Worm (Caenorhabditis elegans) whole organism, L1 larva: Measurements from ENCODE around the gene clec-32.
A peak's percentile ranks its signal among the peaks of the same experiment; 100 is the strongest.

ENCODE experiments used
- F16B12.6 ChIP-seq: fragments of 150-350 bp; optimal IDR thresholded peaks from 2 replicates; lab custom pipeline; 2014; ENCODE audit warnings: missing biosample characterization, missing genetic modification characterization
- alr-1 ChIP-seq: fragments of 200-800 bp; sonication (Bioruptor generic); optimal IDR thresholded peaks from 2 replicates; lab custom pipeline; 2018; ENCODE audit warnings: borderline replicate concordance, mild to moderate bottlenecking, missing genetic modification characterization, missing compliant biosample characterization
- ama-1 ChIP-seq: fragments of 150-350 bp; optimal IDR thresholded peaks from 2 replicates; lab custom pipeline; 2014
- ceh-63 ChIP-seq: fragments of 200-800 bp; sonication (Bioruptor generic); optimal IDR thresholded peaks from 2 replicates; lab custom pipeline; 2018; ENCODE audit warnings: mild to moderate bottlenecking, missing genetic modification characterization, missing compliant biosample characterization
- ceh-8 ChIP-seq: fragments of 200-800 bp; sonication (Bioruptor generic); optimal IDR thresholded peaks from 2 replicates; lab custom pipeline; 2018; ENCODE audit warnings: mild to moderate bottlenecking, missing genetic modification characterization, moderate library complexity, missing compliant biosample characterization
- ceh-82 ChIP-seq, 3 experiments: fragments of 150-350 bp in 1 of 3; sonication (generic microtip) in 2 of 3; optimal IDR thresholded peaks; 2 replicates each; lab custom pipeline; 2014 to 2017; ENCODE audit warnings: missing biosample characterization in 3 of 3, missing genetic modification characterization in 3 of 3
- ceh-90 ChIP-seq: sonication (generic microtip); optimal IDR thresholded peaks from 2 replicates; lab custom pipeline; 2016; ENCODE audit warnings: missing genetic modification characterization, missing compliant biosample characterization
- dsc-1 ChIP-seq: sonication (generic microtip); optimal IDR thresholded peaks from 2 replicates; lab custom pipeline; 2016; ENCODE audit warnings: mild to moderate bottlenecking, missing genetic modification characterization, missing compliant biosample characterization
- efl-1 ChIP-seq, 4 experiments: fragments of 150-350 bp; optimal IDR thresholded peaks in 3 of 4; peaks in 1 of 4; 1 replicate in 1 of 4; 2 replicates in 3 of 4; lab custom pipeline; 2014; ENCODE audit warnings: missing biosample characterization in 2 of 4, missing genetic modification characterization in 2 of 4, missing genetic modification reagents in 2 of 4
- efl-3 ChIP-seq: fragments of 200-800 bp; sonication (Bioruptor generic); optimal IDR thresholded peaks from 2 replicates; lab custom pipeline; 2018; ENCODE audit warnings: mild to moderate bottlenecking, missing genetic modification characterization, missing compliant biosample characterization
- egl-13 ChIP-seq: sonication (generic microtip); optimal IDR thresholded peaks from 2 replicates; lab custom pipeline; 2016; ENCODE audit warnings: missing genotype, missing genetic modification reagents, missing genetic modification characterization, missing compliant biosample characterization
- elt-3 ChIP-seq, 6 experiments: fragments of 150-350 bp in 1 of 6; sonication (generic microtip); optimal IDR thresholded peaks; 2 replicates each; lab custom pipeline; 2017 to 2018; ENCODE audit warnings: missing biosample characterization in 6 of 6, missing genetic modification characterization in 6 of 6, inconsistent platforms in 1 of 6
- fkh-10 ChIP-seq: sonication (generic microtip); optimal IDR thresholded peaks from 2 replicates; lab custom pipeline; 2017; ENCODE audit warnings: missing biosample characterization, missing genetic modification reagents, missing genetic modification characterization
- fos-1 ChIP-seq: fragments of 150-350 bp; optimal IDR thresholded peaks from 2 replicates; lab custom pipeline; 2014; ENCODE audit warnings: missing biosample characterization, missing genetic modification characterization
- irx-1 ChIP-seq: sonication (generic microtip); optimal IDR thresholded peaks from 2 replicates; lab custom pipeline; 2016; ENCODE audit warnings: missing genetic modification characterization, missing compliant biosample characterization
- isw-1 ChIP-seq: fragments of 200-800 bp; sonication (Bioruptor generic); IDR thresholded peaks from 2 replicates; pipeline ENCODE4 v1.3.6; 2022; ENCODE audit warnings: missing genetic modification characterization, missing compliant biosample characterization
- lin-13 ChIP-seq: fragments of 150-350 bp; optimal IDR thresholded peaks from 2 replicates; lab custom pipeline; 2014; ENCODE audit warnings: missing biosample characterization, missing genetic modification reagents, missing genetic modification characterization
- lin-14 ChIP-seq: fragments of 200-800 bp; sonication (Bioruptor generic); optimal IDR thresholded peaks from 2 replicates; lab custom pipeline; 2018; ENCODE audit warnings: mild to moderate bottlenecking, missing genetic modification characterization, moderate library complexity, missing compliant biosample characterization
- lir-3 ChIP-seq: sonication (generic microtip); optimal IDR thresholded peaks from 2 replicates; lab custom pipeline; 2016; ENCODE audit warnings: mild to moderate bottlenecking, missing genetic modification characterization, moderate library complexity, missing compliant biosample characterization; ENCODE audit not compliant: poor library complexity
- lsy-2 ChIP-seq, 2 experiments: fragments of 150-350 bp; optimal IDR thresholded peaks; 2 replicates each; lab custom pipeline; 2014; ENCODE audit warnings: missing biosample characterization in 2 of 2, missing genetic modification characterization in 2 of 2
- mab-9 ChIP-seq: fragments of 200-800 bp; sonication (Bioruptor generic); IDR thresholded peaks from 2 replicates; pipeline ENCODE4 v1.3.6; 2022; ENCODE audit warnings: missing genetic modification reagents, missing genetic modification characterization, missing compliant biosample characterization
- mdl-1 ChIP-seq, 2 experiments: fragments of 150-350 bp; optimal IDR thresholded peaks; 2 replicates each; lab custom pipeline; 2014 to 2017; ENCODE audit warnings: missing biosample characterization in 2 of 2, missing genetic modification characterization in 2 of 2, inconsistent platforms in 1 of 2
- nhr-11 ChIP-seq: fragments of 150-350 bp; optimal IDR thresholded peaks from 2 replicates; lab custom pipeline; 2014; ENCODE audit warnings: missing biosample characterization, missing genetic modification characterization
- nhr-12 ChIP-seq: sonication (generic microtip); optimal IDR thresholded peaks from 2 replicates; lab custom pipeline; 2017; ENCODE audit warnings: missing biosample characterization, missing genetic modification characterization
- nhr-20 ChIP-seq: sonication (generic microtip); optimal IDR thresholded peaks from 2 replicates; lab custom pipeline; 2016; ENCODE audit warnings: mild to moderate bottlenecking, missing genetic modification characterization, missing compliant biosample characterization
- nhr-71 ChIP-seq: sonication (generic microtip); optimal IDR thresholded peaks from 2 replicates; lab custom pipeline; 2016; ENCODE audit warnings: mild to moderate bottlenecking, missing genetic modification characterization, moderate library complexity, missing compliant biosample characterization
- nhr-77 ChIP-seq: fragments of 150-350 bp; optimal IDR thresholded peaks from 2 replicates; lab custom pipeline; 2014; ENCODE audit warnings: missing biosample characterization, missing genetic modification characterization
- nhr-84 ChIP-seq: sonication (generic microtip); optimal IDR thresholded peaks from 2 replicates; lab custom pipeline; 2017; ENCODE audit warnings: missing biosample characterization, missing genetic modification characterization
- nhr-85 ChIP-seq: sonication (generic microtip); peaks from one replicate; lab custom pipeline; 2016; ENCODE audit warnings: missing genetic modification characterization, inconsistent platforms, missing compliant biosample characterization
- nhr-90 ChIP-seq: sonication (generic microtip); optimal IDR thresholded peaks from 2 replicates; lab custom pipeline; 2016; ENCODE audit warnings: mild to moderate bottlenecking, missing genetic modification characterization, missing compliant biosample characterization; ENCODE audit not compliant: poor library complexity
- pax-3 ChIP-seq: fragments of 200-800 bp; sonication (Bioruptor generic); optimal IDR thresholded peaks from 2 replicates; lab custom pipeline; 2018; ENCODE audit warnings: mild to moderate bottlenecking, missing genetic modification characterization, moderate library complexity, missing compliant biosample characterization
- pqm-1 ChIP-seq: sonication (generic microtip); optimal IDR thresholded peaks from 3 replicates; lab custom pipeline; 2017; ENCODE audit warnings: missing biosample characterization, missing genetic modification characterization
- rnt-1 ChIP-seq: sonication (generic microtip); optimal IDR thresholded peaks from 2 replicates; lab custom pipeline; 2016; ENCODE audit warnings: mild to moderate bottlenecking, missing genetic modification characterization, moderate library complexity, missing compliant biosample characterization
- skn-1 ChIP-seq: fragments of 150-350 bp; optimal IDR thresholded peaks from 2 replicates; lab custom pipeline; 2014; ENCODE audit warnings: missing biosample characterization, missing genetic modification characterization
- sptf-1 ChIP-seq: fragments of 150-350 bp; optimal IDR thresholded peaks from 2 replicates; lab custom pipeline; 2014; ENCODE audit warnings: missing biosample characterization, missing genetic modification characterization
- tbx-2 ChIP-seq: sonication (generic microtip); optimal IDR thresholded peaks from 2 replicates; lab custom pipeline; 2016; ENCODE audit warnings: missing genetic modification characterization, missing compliant biosample characterization
- tlp-1 ChIP-seq: fragments of 150-350 bp; optimal IDR thresholded peaks from 2 replicates; lab custom pipeline; 2014; ENCODE audit warnings: missing biosample characterization, missing genetic modification characterization
- unc-30 ChIP-seq: sonication (generic microtip); optimal IDR thresholded peaks from 2 replicates; lab custom pipeline; 2017; ENCODE audit warnings: missing biosample characterization, missing genetic modification characterization
- unc-62 ChIP-seq: fragments of 150-350 bp; optimal IDR thresholded peaks from 2 replicates; lab custom pipeline; 2014; ENCODE audit warnings: missing biosample characterization, missing genetic modification reagents, missing genetic modification characterization
- unc-86 ChIP-seq: sonication (generic microtip); optimal IDR thresholded peaks from 2 replicates; lab custom pipeline; 2016; ENCODE audit warnings: missing genetic modification characterization, missing compliant biosample characterization
- vab-15 ChIP-seq: sonication (generic microtip); optimal IDR thresholded peaks from 2 replicates; lab custom pipeline; 2017; ENCODE audit warnings: missing genotype, mild to moderate bottlenecking, missing genetic modification characterization, missing compliant biosample characterization
- zip-4 ChIP-seq: fragments of 200-800 bp; sonication (Bioruptor generic); optimal IDR thresholded peaks from 2 replicates; lab custom pipeline; 2018; ENCODE audit warnings: mild to moderate bottlenecking, missing genetic modification characterization, moderate library complexity, missing compliant biosample characterization
- ztf-4 ChIP-seq: fragments of 150-350 bp; optimal IDR thresholded peaks from 2 replicates; lab custom pipeline; 2014; ENCODE audit warnings: missing biosample characterization, missing genetic modification characterization

clec-32 gene

ce11 chrV:16831310-16831709, 30.3 kb downstream of the clec-32 start:
- no peak for TF ChIP-seq skn-1 (tag; lab: Kevin White, UChicago)
- no peak for TF ChIP-seq dsc-1 (tag; lab: Kevin White, UChicago)
- no peak for TF ChIP-seq sptf-1 (tag; lab: Kevin White, UChicago)
- TF ChIP-seq ama-1 (lab: Kevin White, UChicago) = no peak
- TF ChIP-seq pax-3 (tag; lab: Kevin White, UChicago) = no peak
- no peak for TF ChIP-seq isw-1 (GFP tag; lab: Robert Waterston, UW)
- TF ChIP-seq rnt-1 (tag; lab: Kevin White, UChicago) = no peak
- TF ChIP-seq lin-13 (GFP tag; lab: Kevin White, UChicago) = no peak
- TF ChIP-seq efl-1 (optimal IDR thresholded peaks at IDR 0.05; lab: Kevin White, UChicago) = no peak
- no peak for TF ChIP-seq efl-1 (GFP tag; optimal IDR thresholded peaks at IDR 0.05 in 1 of 2; lab: Kevin White, UChicago)
- no peak for TF ChIP-seq nhr-77 (tag; lab: Kevin White, UChicago)
- TF ChIP-seq lsy-2 (tag; optimal IDR thresholded peaks at IDR 0.05; lab: Kevin White, UChicago) = no peak
- no peak for TF ChIP-seq zip-4
- TF ChIP-seq nhr-71 (tag; lab: Kevin White, UChicago) = no peak
- TF ChIP-seq unc-86 = no peak
- TF ChIP-seq irx-1 (tag; lab: Kevin White, UChicago) = no peak
- no peak for TF ChIP-seq efl-3 (GFP tag; lab: Kevin White, UChicago)
- TF ChIP-seq nhr-11 (tag; lab: Kevin White, UChicago) = no peak
- TF ChIP-seq unc-62 (GFP tag; lab: Kevin White, UChicago) = no peak
- TF ChIP-seq nhr-85 (tag; lab: Kevin White, UChicago) = no peak

DNA sequence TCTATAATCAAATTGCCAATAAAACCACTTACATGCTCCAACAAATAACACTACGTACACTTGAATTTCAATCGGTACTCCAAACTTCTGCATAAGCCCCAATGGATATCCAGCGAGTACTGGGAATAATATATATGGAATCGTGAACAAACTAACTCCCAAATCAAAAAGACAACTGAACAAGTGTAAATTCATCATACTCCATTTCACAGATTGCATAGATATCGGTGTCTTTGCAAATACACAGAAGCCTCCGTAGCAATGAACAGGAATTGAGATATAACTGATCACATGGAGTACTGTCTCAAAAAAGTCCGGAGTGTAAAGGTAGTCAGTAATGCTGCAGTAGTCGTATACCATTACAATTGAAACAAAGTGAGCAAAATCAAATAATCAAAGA, 32.2 kb downstream of the clec-32 start, which contains the start of gene srh-214:
TSS of gene srh-214 (minus strand) at position 360 of the 400 bp plus-strand sequence.
- TF ChIP-seq efl-1 (optimal IDR thresholded peaks at IDR 0.05; lab: Kevin White, UChicago) (no peak), efl-1 (GFP tag; optimal IDR thresholded peaks at IDR 0.05 in 1 of 2; lab: Kevin White, UChicago) (peak in 1 of 2 experiments; percentile 65), alr-1 (tag; lab: Kevin White, UChicago) (no peak)

DNA sequence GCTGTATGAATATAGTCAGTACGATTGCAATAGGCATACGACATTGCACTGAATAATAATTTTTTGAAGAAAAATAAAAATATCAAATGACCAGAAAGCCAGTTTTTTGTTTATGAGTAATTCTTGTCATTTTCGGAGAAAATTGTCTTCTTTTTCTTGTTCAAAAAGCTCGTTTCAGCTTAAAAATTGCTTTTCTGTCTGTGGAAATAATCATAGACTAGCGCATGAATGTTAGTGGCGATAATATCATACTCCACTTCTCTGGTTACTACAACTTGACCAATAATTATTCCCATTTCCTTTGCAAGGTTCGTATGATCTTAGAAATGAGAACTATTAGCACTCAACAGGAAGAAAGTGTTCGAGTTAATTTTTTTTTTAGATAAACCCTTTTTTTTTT, 34.1 kb downstream of the clec-32 start, which contains the start of gene srh-216:
TSS of gene srh-216 (minus strand) at position 101 of the 400 bp plus-strand sequence.
- TF ChIP-seq nhr-84 (tag; lab: Kevin White, UChicago) = no peak
- no peak for TF ChIP-seq ceh-82 (tag; optimal IDR thresholded peaks at IDR 0.05; lab: Kevin White, UChicago)
- TF ChIP-seq unc-30 = no peak
- TF ChIP-seq isw-1 (GFP tag; lab: Robert Waterston, UW) = no peak
- TF ChIP-seq alr-1 (tag; lab: Kevin White, UChicago) = no peak
- TF ChIP-seq nhr-90 (tag; lab: Kevin White, UChicago) = no peak
- no peak for TF ChIP-seq ceh-90
- no peak for TF ChIP-seq sptf-1 (tag; lab: Kevin White, UChicago)
- no peak for TF ChIP-seq ztf-4 (tag; lab: Kevin White, UChicago)
- TF ChIP-seq nhr-12 (tag; lab: Kevin White, UChicago) = no peak
- TF ChIP-seq fos-1 (tag; lab: Kevin White, UChicago) = no peak
- no peak for TF ChIP-seq ama-1 (lab: Kevin White, UChicago)
- TF ChIP-seq F16B12.6 (tag; lab: Kevin White, UChicago) = no peak
- no peak for TF ChIP-seq pax-3 (tag; lab: Kevin White, UChicago)

ce11 chrV:16821270-16821737, 40.3 kb downstream of the clec-32 start, which contains the start of gene T20B3.14:
TSS of gene T20B3.14 (minus strand) at chrV:16821320.
- no peak for TF ChIP-seq ceh-8 (GFP tag; lab: Kevin White, UChicago)
- peak; percentile 22 for TF ChIP-seq lin-14 (GFP tag; lab: Kevin White, UChicago)

DNA sequence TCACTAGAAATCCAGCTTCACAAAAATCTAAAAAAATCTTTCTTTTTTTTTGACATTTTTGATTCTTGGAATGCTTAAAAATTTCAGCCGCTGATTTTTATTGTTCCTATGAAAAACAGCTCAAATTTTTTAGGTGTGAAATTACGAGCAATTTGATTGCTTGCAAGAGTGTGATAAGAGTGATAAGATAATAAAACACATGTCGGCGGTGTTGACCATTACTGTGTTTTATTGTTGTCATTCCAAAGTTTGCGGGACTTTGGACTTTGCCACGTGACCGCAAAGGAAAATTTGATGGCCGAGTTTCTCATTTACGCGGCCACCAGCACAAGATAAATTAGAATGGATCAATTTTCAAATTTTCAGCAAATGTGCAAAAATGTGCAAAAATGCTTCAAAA, 44.9 kb downstream of the clec-32 start:
- no peak for TF ChIP-seq rnt-1 (tag; lab: Kevin White, UChicago)
- no peak for TF ChIP-seq fkh-10 (GFP tag; lab: Kevin White, UChicago)
- no peak for TF ChIP-seq tbx-2 (tag; lab: Kevin White, UChicago)
- TF ChIP-seq vab-15 (tag; lab: Kevin White, UChicago) = no peak
- peak; percentile 84 for TF ChIP-seq tlp-1
- peak; percentile 21 for TF ChIP-seq lin-14 (GFP tag; lab: Kevin White, UChicago)
- peak in 1 of 2 experiments; percentile 46 for TF ChIP-seq mdl-1 (tag; optimal IDR thresholded peaks at IDR 0.05; lab: Kevin White, UChicago)
- TF ChIP-seq zip-4 = no peak
- TF ChIP-seq ztf-4 (tag; lab: Kevin White, UChicago) = no peak
- no peak for TF ChIP-seq lir-3 (tag; lab: Kevin White, UChicago)
- no peak for TF ChIP-seq egl-13 (tag; lab: Kevin White, UChicago)
- TF ChIP-seq nhr-20 = peak; percentile 32
- TF ChIP-seq pqm-1 (tag; lab: Kevin White, UChicago) = no peak
- TF ChIP-seq elt-3 (tag; optimal IDR thresholded peaks at IDR 0.05; lab: Kevin White, UChicago) = peak in 2 of 6 experiments; percentile 40 to 72
- no peak for TF ChIP-seq ceh-63 (GFP tag; lab: Kevin White, UChicago)
- TF ChIP-seq nhr-90 (tag; lab: Kevin White, UChicago) = peak; percentile 16
- TF ChIP-seq mab-9 (GFP tag; lab: Robert Waterston, UW) = no peak
- no peak for TF ChIP-seq lsy-2 (tag; optimal IDR thresholded peaks at IDR 0.05; lab: Kevin White, UChicago)
